Worm (Caenorhabditis elegans) whole organism, mixed stage, embryonic: ENCODE results near the gene marc-1.
A peak's percentile ranks its signal among the peaks of the same experiment; 100 is the strongest.

Source experiments
- M03D4.4 ChIP-seq: sonication (generic microtip); optimal IDR thresholded peaks from 2 replicates; lab custom pipeline; 2017; ENCODE audit warnings: mild to moderate bottlenecking, missing genetic modification characterization, missing compliant biosample characterization
- bed-3 ChIP-seq: fragments of 200-800 bp; sonication (Bioruptor generic); optimal IDR thresholded peaks from 3 replicates; lab custom pipeline; 2018; ENCODE audit warnings: mild to moderate bottlenecking, missing genetic modification characterization, moderate library complexity, missing compliant biosample characterization
- ceh-39 ChIP-seq: fragments of 150-350 bp; optimal IDR thresholded peaks from 2 replicates; lab custom pipeline; 2014; ENCODE audit warnings: missing biosample characterization, missing genetic modification characterization
- ceh-83 ChIP-seq: fragments of 200-800 bp; sonication (Bioruptor generic); optimal IDR thresholded peaks from 2 replicates; lab custom pipeline; 2018; ENCODE audit warnings: mild to moderate bottlenecking, missing genetic modification characterization, missing compliant biosample characterization
- ces-1 ChIP-seq: fragments of 150-350 bp; optimal IDR thresholded peaks from 2 replicates; lab custom pipeline; 2014; ENCODE audit warnings: missing biosample characterization, missing genetic modification reagents, missing genetic modification characterization
- cnd-1 ChIP-seq: fragments of 200-800 bp; sonication (Bioruptor generic); optimal IDR thresholded peaks from 2 replicates; lab custom pipeline; 2018; ENCODE audit warnings: mild to moderate bottlenecking, missing genetic modification characterization, missing compliant biosample characterization
- drap-1 ChIP-seq: fragments of 200-800 bp; sonication (Bioruptor generic); optimal IDR thresholded peaks from 3 replicates; lab custom pipeline; 2018; ENCODE audit warnings: mild to moderate bottlenecking, missing genetic modification characterization, missing compliant biosample characterization
- elt-1 ChIP-seq: sonication (generic microtip); optimal IDR thresholded peaks from 2 replicates; lab custom pipeline; 2017; ENCODE audit warnings: missing genetic modification characterization, mild to moderate bottlenecking, missing compliant biosample characterization, antibody characterized with exemption, moderate library complexity, borderline replicate concordance; ENCODE audit not compliant: insufficient read depth
- elt-3 ChIP-seq: fragments of 150-350 bp; optimal IDR thresholded peaks from 2 replicates; lab custom pipeline; 2014; ENCODE audit warnings: missing biosample characterization, missing genetic modification characterization
- ham-2 ChIP-seq: fragments of 200-800 bp; sonication (Bioruptor generic); optimal IDR thresholded peaks from 2 replicates; lab custom pipeline; 2018; ENCODE audit warnings: mild to moderate bottlenecking, missing genetic modification characterization, missing compliant biosample characterization
- hlh-1 ChIP-seq: fragments of 150-350 bp; optimal IDR thresholded peaks from 2 replicates; lab custom pipeline; 2014; ENCODE audit warnings: missing biosample characterization, missing genetic modification reagents, missing genetic modification characterization
- lin-13 ChIP-seq: fragments of 150-350 bp; optimal IDR thresholded peaks from 2 replicates; lab custom pipeline; 2014; ENCODE audit warnings: missing biosample characterization, missing genetic modification characterization
- lin-32 ChIP-seq: fragments of 200-800 bp; sonication (Bioruptor generic); optimal IDR thresholded peaks from 2 replicates; lab custom pipeline; 2018; ENCODE audit warnings: mild to moderate bottlenecking, missing genetic modification characterization, missing compliant biosample characterization
- lsy-2 ChIP-seq: fragments of 150-350 bp; optimal IDR thresholded peaks from 2 replicates; lab custom pipeline; 2014; ENCODE audit warnings: missing biosample characterization, missing genetic modification characterization
- mab-5 ChIP-seq: fragments of 150-350 bp; optimal IDR thresholded peaks from 2 replicates; lab custom pipeline; 2014; ENCODE audit warnings: missing biosample characterization, missing genetic modification characterization
- mep-1 ChIP-seq: fragments of 150-350 bp; optimal IDR thresholded peaks from 2 replicates; lab custom pipeline; 2017; ENCODE audit warnings: missing biosample characterization, missing genetic modification reagents, missing genetic modification characterization, inconsistent platforms
- mls-2 ChIP-seq: sonication (generic microtip); optimal IDR thresholded peaks from 2 replicates; lab custom pipeline; 2016; ENCODE audit warnings: mild to moderate bottlenecking, missing genetic modification characterization, moderate library complexity, missing compliant biosample characterization
- nhr-12 ChIP-seq: fragments of 150-350 bp; optimal IDR thresholded peaks from 2 replicates; lab custom pipeline; 2014; ENCODE audit warnings: missing biosample characterization, missing genetic modification characterization
- nhr-2 ChIP-seq: fragments of 150-350 bp; optimal IDR thresholded peaks from 2 replicates; lab custom pipeline; 2014; ENCODE audit warnings: missing biosample characterization, missing genetic modification characterization
- nhr-237 ChIP-seq: fragments of 150-350 bp; optimal IDR thresholded peaks from 2 replicates; lab custom pipeline; 2014; ENCODE audit warnings: missing biosample characterization, missing genetic modification characterization
- nhr-28 ChIP-seq: fragments of 150-350 bp; optimal IDR thresholded peaks from 2 replicates; lab custom pipeline; 2014; ENCODE audit warnings: missing biosample characterization, missing genetic modification characterization
- sem-2 ChIP-seq: fragments of 200-800 bp; sonication (Bioruptor generic); optimal IDR thresholded peaks from 2 replicates; lab custom pipeline; 2018; ENCODE audit warnings: mild to moderate bottlenecking, missing genetic modification characterization, missing compliant biosample characterization
- snpc-4 ChIP-seq: fragments of 150-350 bp; optimal IDR thresholded peaks from 2 replicates; lab custom pipeline; 2014; ENCODE audit warnings: missing biosample characterization, missing genetic modification characterization
- sptf-1 ChIP-seq: sonication (generic microtip); optimal IDR thresholded peaks from 2 replicates; lab custom pipeline; 2017; ENCODE audit warnings: mild to moderate bottlenecking, missing genetic modification characterization, moderate library complexity, missing compliant biosample characterization
- tbx-8 ChIP-seq: fragments of 200-800 bp; sonication (Bioruptor generic); optimal IDR thresholded peaks from 2 replicates; lab custom pipeline; 2018; ENCODE audit warnings: mild to moderate bottlenecking, missing genetic modification characterization, moderate library complexity, missing compliant biosample characterization
- unc-39 ChIP-seq: fragments of 150-350 bp; optimal IDR thresholded peaks from 2 replicates; lab custom pipeline; 2014; ENCODE audit warnings: missing biosample characterization, missing genetic modification characterization
- unc-62 ChIP-seq: fragments of 150-350 bp; optimal IDR thresholded peaks from 2 replicates; lab custom pipeline; 2014; ENCODE audit warnings: missing biosample characterization, missing genetic modification reagents, missing genetic modification characterization
- zip-8 ChIP-seq: fragments of 150-350 bp; optimal IDR thresholded peaks from 2 replicates; lab custom pipeline; 2014; ENCODE audit warnings: missing biosample characterization, missing genetic modification characterization
- ztf-11 ChIP-seq: fragments of 150-350 bp; optimal IDR thresholded peaks from 2 replicates; lab custom pipeline; 2014; ENCODE audit warnings: missing biosample characterization, missing genetic modification characterization

The marc-1 gene

DNA sequence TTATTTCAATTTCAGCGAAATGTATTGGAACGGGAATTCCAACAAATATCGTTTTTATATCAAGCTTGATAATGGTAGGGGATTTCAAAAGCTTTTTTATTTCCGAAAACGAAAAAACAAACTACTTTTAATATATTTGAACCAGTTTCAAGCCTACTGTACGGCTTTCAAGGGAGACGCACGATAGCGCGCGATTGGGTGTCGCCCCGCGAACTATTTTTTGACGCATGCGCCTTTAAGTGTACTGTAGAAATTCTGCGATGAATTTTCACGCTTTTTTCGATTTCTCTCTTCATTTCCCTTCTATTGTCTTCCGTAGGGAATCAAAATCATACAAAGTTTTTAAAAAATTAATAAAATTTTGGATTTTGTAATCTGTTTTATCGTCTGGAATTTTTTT is 36.0 kb upstream of the marc-1 start:
- no peak for TF ChIP-seq nhr-28 (tag; lab: Kevin White, UChicago)

DNA sequence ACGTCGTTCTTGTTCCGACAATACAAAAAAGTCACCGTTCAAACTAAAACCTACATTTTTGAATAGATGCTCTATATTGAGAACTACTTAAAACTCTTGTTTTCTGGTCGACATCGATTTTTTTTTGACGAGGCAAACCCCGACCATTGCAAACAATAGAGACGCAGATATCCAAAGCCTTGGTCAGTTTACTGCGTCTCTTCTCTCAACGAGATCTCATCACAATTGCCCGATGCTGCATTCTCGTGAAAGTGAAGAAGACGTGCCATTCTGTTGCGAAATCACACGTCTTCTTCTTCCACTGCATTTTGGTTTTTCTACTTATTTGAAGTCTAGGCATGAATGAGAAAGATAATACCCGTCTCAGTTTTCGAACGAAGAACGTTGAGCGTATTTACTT is 35.1 kb upstream of the marc-1 start:
- TF ChIP-seq tbx-8 (GFP tag; lab: Kevin White, UChicago) (no peak), ztf-11 (tag; lab: Kevin White, UChicago) (no peak), nhr-237 (tag; lab: Kevin White, UChicago) (peak; percentile 18), M03D4.4 (tag; lab: Kevin White, UChicago) (no peak), nhr-2 (tag; lab: Kevin White, UChicago) (no peak), lsy-2 (tag; lab: Kevin White, UChicago) (peak; percentile 3), mls-2 (tag; lab: Kevin White, UChicago) (no peak), unc-39 (tag; lab: Kevin White, UChicago) (no peak), mep-1 (tag; lab: Kevin White, UChicago) (peak; percentile 11), zip-8 (tag; lab: Kevin White, UChicago) (no peak), ceh-39 (no peak), sptf-1 (tag; lab: Kevin White, UChicago) (no peak), ces-1 (GFP tag; lab: Kevin White, UChicago) (peak; percentile 66), ham-2 (GFP tag; lab: Kevin White, UChicago) (no peak), elt-3 (no peak)

DNA sequence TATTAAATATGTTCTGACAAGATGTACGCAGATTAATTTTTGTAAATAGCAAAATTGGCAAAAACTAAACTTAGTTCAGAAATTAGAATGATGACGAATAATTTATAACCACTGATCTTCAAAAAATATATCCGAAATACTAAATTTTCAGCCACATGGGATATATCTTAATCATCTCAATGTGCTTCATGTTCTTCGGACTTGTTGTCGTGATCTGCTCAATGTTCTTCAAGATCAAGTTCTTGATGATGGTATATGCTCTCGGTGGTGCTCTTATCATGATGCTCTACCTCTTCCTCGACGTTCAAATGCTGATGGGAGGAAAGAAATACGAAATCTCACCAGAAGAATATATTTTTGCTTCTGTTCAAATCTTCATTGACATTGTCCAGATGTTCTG is 32.9 kb upstream of the marc-1 start:
- TF ChIP-seq nhr-2 (tag; lab: Kevin White, UChicago), result no peak
- no peak for TF ChIP-seq mls-2 (tag; lab: Kevin White, UChicago)
- no peak for TF ChIP-seq ceh-83 (GFP tag; lab: Kevin White, UChicago)
- no peak for TF ChIP-seq ham-2 (GFP tag; lab: Kevin White, UChicago)
- no peak for TF ChIP-seq elt-1
- no peak for TF ChIP-seq cnd-1 (tag; lab: Kevin White, UChicago)
- TF ChIP-seq lin-32 (GFP tag; lab: Kevin White, UChicago), result no peak
- no peak for TF ChIP-seq ces-1 (GFP tag; lab: Kevin White, UChicago)
- TF ChIP-seq lsy-2 (tag; lab: Kevin White, UChicago), result no peak
- no peak for TF ChIP-seq ztf-11 (tag; lab: Kevin White, UChicago)
- no peak for TF ChIP-seq hlh-1 (tag; lab: Kevin White, UChicago)
- no peak for TF ChIP-seq drap-1 (GFP tag; lab: Kevin White, UChicago)
- TF ChIP-seq zip-8 (tag; lab: Kevin White, UChicago), result no peak
- no peak for TF ChIP-seq sem-2 (GFP tag; lab: Kevin White, UChicago)
- TF ChIP-seq unc-39 (tag; lab: Kevin White, UChicago), result no peak
- no peak for TF ChIP-seq unc-62
- TF ChIP-seq tbx-8 (GFP tag; lab: Kevin White, UChicago), result no peak
- TF ChIP-seq M03D4.4 (tag; lab: Kevin White, UChicago), result no peak
- TF ChIP-seq mep-1 (tag; lab: Kevin White, UChicago), result no peak

DNA sequence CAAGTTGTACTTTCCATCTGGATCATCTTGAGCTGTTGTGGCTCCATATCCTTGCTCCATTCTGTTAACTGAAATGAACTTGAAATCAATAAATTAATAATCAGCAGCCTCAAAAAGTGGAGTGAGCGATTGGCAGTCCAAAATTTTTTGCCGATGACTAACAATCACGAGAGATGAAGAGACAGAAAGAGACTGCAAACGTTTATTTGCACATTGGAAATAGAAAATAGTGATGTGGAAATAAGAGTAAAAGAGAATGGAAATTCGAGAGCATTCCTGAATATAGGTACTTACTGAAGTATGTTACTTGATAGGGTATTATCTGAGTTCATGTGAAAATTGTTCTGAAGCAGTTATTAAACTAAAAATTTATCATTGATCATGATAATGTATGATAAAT is 29.8 kb upstream of the marc-1 start, which contains the start of gene tag-120:
tag-120 (minus strand) TSS at position 68 of the 400 bp plus-strand sequence.
- TF ChIP-seq snpc-4 (tag; lab: Kevin White, UChicago), result no peak
- TF ChIP-seq bed-3 (GFP tag; lab: Kevin White, UChicago), result no peak
- TF ChIP-seq lsy-2 (tag; lab: Kevin White, UChicago), result no peak
- TF ChIP-seq mab-5 (tag; lab: Kevin White, UChicago), result no peak
- TF ChIP-seq nhr-12 (tag; lab: Kevin White, UChicago), result no peak
- TF ChIP-seq, all 35 proteins: peak for 0

DNA sequence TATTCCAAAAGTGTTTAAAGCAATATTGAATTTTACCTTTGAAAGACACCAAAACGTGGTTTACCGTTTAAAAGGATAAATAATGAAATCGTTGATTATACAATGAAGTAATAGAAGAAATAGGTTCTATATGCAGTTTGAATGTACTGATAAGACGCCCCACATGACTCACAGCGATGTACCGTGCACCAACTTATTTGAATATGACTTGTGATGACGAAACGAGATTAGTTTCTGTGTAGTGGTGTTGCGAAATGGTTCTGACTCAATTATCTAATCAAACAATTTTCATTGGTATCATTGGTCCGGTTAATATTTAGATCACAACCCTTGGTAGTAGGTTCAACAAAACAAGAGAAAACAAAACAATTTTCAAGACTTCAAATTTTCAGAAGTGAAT is 28.3 kb upstream of the marc-1 start:
- no peak for TF ChIP-seq bed-3 (GFP tag; lab: Kevin White, UChicago)
- no peak for TF ChIP-seq lin-13
- TF ChIP-seq mep-1 (tag; lab: Kevin White, UChicago), result no peak
- no peak for TF ChIP-seq elt-1
- no peak for TF ChIP-seq ceh-39
- no peak for TF ChIP-seq hlh-1 (tag; lab: Kevin White, UChicago)
- TF ChIP-seq ceh-83 (GFP tag; lab: Kevin White, UChicago), result no peak
